Worm (Caenorhabditis elegans): Measurements from ENCODE around the gene fozi-1.

DNA sequence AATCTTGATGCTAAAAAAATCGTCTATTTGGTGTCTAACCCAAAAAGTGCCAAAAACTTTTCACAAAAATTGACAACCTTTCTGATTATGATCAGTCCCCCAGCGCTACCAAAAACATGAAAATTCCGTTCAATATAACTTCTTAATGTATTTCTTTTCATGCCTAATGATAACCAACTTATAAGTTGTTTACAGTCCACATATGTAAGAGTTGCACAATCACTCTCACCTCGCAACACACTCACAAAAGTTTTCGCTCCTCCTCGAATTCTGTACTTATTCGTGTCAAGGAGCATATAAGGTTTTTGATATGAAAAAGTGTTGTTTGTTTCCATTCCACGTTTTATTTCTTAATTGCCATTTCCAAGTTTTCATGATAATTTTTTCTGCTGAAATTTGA, 7.0 kb downstream of the fozi-1 start:
- no peak for TF ChIP-seq nfya-1 (tag; optimal IDR thresholded peaks at IDR 0.05)
- no peak for TF ChIP-seq dmd-4 (tag; optimal IDR thresholded peaks at IDR 0.05; ENCODE audit: borderline replicate concordance)
- TF ChIP-seq zip-5 (tag; optimal IDR thresholded peaks at IDR 0.05): no peak
- no peak for TF ChIP-seq ama-1 (optimal IDR thresholded peaks at IDR 0.05)
- no peak for TF ChIP-seq unc-86 (tag; optimal IDR thresholded peaks at IDR 0.05)
- no peak for TF ChIP-seq ets-4 (tag; optimal IDR thresholded peaks at IDR 0.05)
- TF ChIP-seq tbx-2 (tag; optimal IDR thresholded peaks at IDR 0.05): no peak
- no peak for TF ChIP-seq pqm-1 (tag; optimal IDR thresholded peaks at IDR 0.05)
- no peak for TF ChIP-seq pha-4 (tag; optimal IDR thresholded peaks at IDR 0.05)
- TF ChIP-seq sdc-2 (tag; optimal IDR thresholded peaks at IDR 0.05): no peak
- TF ChIP-seq hlh-30 (tag; optimal IDR thresholded peaks at IDR 0.05; ENCODE audit: insufficient read depth): no peak
- no peak for TF ChIP-seq nhr-232 (tag; optimal IDR thresholded peaks at IDR 0.05)
